Fruit fly (Drosophila melanogaster): ENCODE measurements around the gene knk.

Gene knk

dm6 chr3R:10161163-10161562, 35.7 kb upstream of the knk start, which contains the start of gene CG6254 (continued):
- peak; percentile 61 for TF ChIP-seq Blimp-1 (GFP tag; optimal IDR thresholded peaks at IDR 0.05)
- TF ChIP-seq CG11398 (GFP tag; optimal IDR thresholded peaks at IDR 0.05), result no peak
- TF ChIP-seq Spps (tag; optimal IDR thresholded peaks at IDR 0.05), result no peak
- TF ChIP-seq CG1792 (GFP tag; optimal IDR thresholded peaks at IDR 0.05), result no peak
- TF ChIP-seq ato (GFP tag; IDR thresholded peaks at IDR 0.05; ENCODE audit: partially characterized antibody), result peak; percentile 60; the same call in 1 of the 2 replicates
- no peak for TF ChIP-seq H2.0 (GFP tag; IDR thresholded peaks at IDR 0.05)
- TF ChIP-seq Bteb2 (GFP tag; optimal IDR thresholded peaks at IDR 0.05), result peak; percentile 36
- no peak for TF ChIP-seq usp (GFP tag; optimal IDR thresholded peaks at IDR 0.05)
- no peak for TF ChIP-seq da (GFP tag; optimal IDR thresholded peaks at IDR 0.05)
- TF ChIP-seq CG6765 (GFP tag; optimal IDR thresholded peaks at IDR 0.05), result no peak
- TF ChIP-seq bsh (GFP tag; optimal IDR thresholded peaks at IDR 0.05), result peak in 1 of 2 experiments; percentile 22
- no peak for TF ChIP-seq Atf-2 (GFP tag; optimal IDR thresholded peaks at IDR 0.05)
- TF ChIP-seq tll (GFP tag; optimal IDR thresholded peaks at IDR 0.05), result no peak
- TF ChIP-seq sc (optimal IDR thresholded peaks at IDR 0.05), result no peak
- TF ChIP-seq sc (GFP tag; optimal IDR thresholded peaks at IDR 0.05), result no peak
- TF ChIP-seq ERR (GFP tag; optimal IDR thresholded peaks at IDR 0.05), result no peak
- TF ChIP-seq slou (GFP tag; optimal IDR thresholded peaks at IDR 0.05), result no peak
- no peak for TF ChIP-seq onecut (GFP tag; IDR thresholded peaks at IDR 0.05)
- no peak for TF ChIP-seq CG30431 (GFP tag; optimal IDR thresholded peaks at IDR 0.05)
- peak; percentile 4 for TF ChIP-seq pum (GFP tag; optimal IDR thresholded peaks at IDR 0.05)
- no peak for TF ChIP-seq oc (tag; optimal IDR thresholded peaks at IDR 0.05)
- peak; percentile 46 for TF ChIP-seq YL-1 (GFP tag; optimal IDR thresholded peaks at IDR 0.05)
- no peak for TF ChIP-seq Nf-YA (GFP tag; IDR thresholded peaks at IDR 0.05)
- TF ChIP-seq gro (GFP tag; optimal IDR thresholded peaks at IDR 0.05), result peak; percentile 56
- TF ChIP-seq ftz-f1 (GFP tag; optimal IDR thresholded peaks at IDR 0.05), result peak; percentile 76
- peak; percentile 66 for TF ChIP-seq Bgb (GFP tag; IDR thresholded peaks at IDR 0.05; ENCODE audit: partially characterized antibody)
- peak; percentile 52 for TF ChIP-seq CG13424 (tag; optimal IDR thresholded peaks at IDR 0.05)
- TF ChIP-seq az2 (GFP tag; optimal IDR thresholded peaks at IDR 0.05), result peak; percentile 45
- TF ChIP-seq Taf1 (GFP tag; IDR thresholded peaks at IDR 0.05), result no peak
- TF ChIP-seq p53 (GFP tag; optimal IDR thresholded peaks at IDR 0.05), result no peak
- peak; percentile 52 for TF ChIP-seq ind (GFP tag; optimal IDR thresholded peaks at IDR 0.05)
- TF ChIP-seq HHEX (GFP tag; optimal IDR thresholded peaks at IDR 0.05), result no peak
- peak; percentile 59 for TF ChIP-seq CG30403 (GFP tag; optimal IDR thresholded peaks at IDR 0.05)
- TF ChIP-seq lola (GFP tag; optimal IDR thresholded peaks at IDR 0.05), result no peak
- TF ChIP-seq sqz (GFP tag; optimal IDR thresholded peaks at IDR 0.05), result no peak
- no peak for TF ChIP-seq bcd (GFP tag; optimal IDR thresholded peaks at IDR 0.05)
- no peak for TF ChIP-seq otp (GFP tag; IDR thresholded peaks at IDR 0.05)
- peak; percentile 14 for TF ChIP-seq CG10462 (GFP tag; optimal IDR thresholded peaks at IDR 0.05)
- no peak for TF ChIP-seq NC2α (GFP tag; optimal IDR thresholded peaks at IDR 0.05)
- TF ChIP-seq MESR4 (GFP tag; optimal IDR thresholded peaks at IDR 0.05), result peak; percentile 57
- peak; percentile 30 for TF ChIP-seq CG8944 (GFP tag; optimal IDR thresholded peaks at IDR 0.05)
- peak; percentile 50 for TF ChIP-seq Meics (GFP tag; optimal IDR thresholded peaks at IDR 0.05)
- peak; percentile 36 for TF ChIP-seq CG3995 (GFP tag; optimal IDR thresholded peaks at IDR 0.05)
- no peak for TF ChIP-seq Usf (GFP tag; optimal IDR thresholded peaks at IDR 0.05)
- peak; percentile 68 for TF ChIP-seq pzg (GFP tag; optimal IDR thresholded peaks at IDR 0.05)
- TF ChIP-seq pros (GFP tag; optimal IDR thresholded peaks at IDR 0.05), result no peak
- TF ChIP-seq CG10654 (GFP tag; optimal IDR thresholded peaks at IDR 0.05), result peak; percentile 18
- no peak for TF ChIP-seq ac (GFP tag; optimal IDR thresholded peaks at IDR 0.05)
- no peak for TF ChIP-seq CG4730 (GFP tag; IDR thresholded peaks at IDR 0.05)
- TF ChIP-seq Xbp1 (GFP tag; optimal IDR thresholded peaks at IDR 0.05), result peak; percentile 53
- TF ChIP-seq CG12744 (GFP tag; optimal IDR thresholded peaks at IDR 0.05), result peak; percentile 48
- no peak for TF ChIP-seq Dref (GFP tag; IDR thresholded peaks at IDR 0.05)

Data from whole organism, embryonic.